Worm (Caenorhabditis elegans) whole organism, midembryonic: Measurements from ENCODE around the gene W03C9.1.

Experiments
- med-1 ChIP-seq: sonication (generic microtip); optimal IDR thresholded peaks from 2 replicates; lab custom pipeline; 2017; ENCODE audit warnings: missing genetic modification characterization, mild to moderate bottlenecking, missing compliant biosample characterization, antibody characterized with exemption, missing genetic modification reagents; ENCODE audit not compliant: insufficient read depth
- ref-1 ChIP-seq: fragments of 200-800 bp; sonication (Bioruptor generic); conservative IDR thresholded peaks from 2 replicates; pipeline ENCODE4 v1.3.6; 2022; ENCODE audit warnings: missing genetic modification reagents, missing genetic modification characterization, missing compliant biosample characterization

DNA sequence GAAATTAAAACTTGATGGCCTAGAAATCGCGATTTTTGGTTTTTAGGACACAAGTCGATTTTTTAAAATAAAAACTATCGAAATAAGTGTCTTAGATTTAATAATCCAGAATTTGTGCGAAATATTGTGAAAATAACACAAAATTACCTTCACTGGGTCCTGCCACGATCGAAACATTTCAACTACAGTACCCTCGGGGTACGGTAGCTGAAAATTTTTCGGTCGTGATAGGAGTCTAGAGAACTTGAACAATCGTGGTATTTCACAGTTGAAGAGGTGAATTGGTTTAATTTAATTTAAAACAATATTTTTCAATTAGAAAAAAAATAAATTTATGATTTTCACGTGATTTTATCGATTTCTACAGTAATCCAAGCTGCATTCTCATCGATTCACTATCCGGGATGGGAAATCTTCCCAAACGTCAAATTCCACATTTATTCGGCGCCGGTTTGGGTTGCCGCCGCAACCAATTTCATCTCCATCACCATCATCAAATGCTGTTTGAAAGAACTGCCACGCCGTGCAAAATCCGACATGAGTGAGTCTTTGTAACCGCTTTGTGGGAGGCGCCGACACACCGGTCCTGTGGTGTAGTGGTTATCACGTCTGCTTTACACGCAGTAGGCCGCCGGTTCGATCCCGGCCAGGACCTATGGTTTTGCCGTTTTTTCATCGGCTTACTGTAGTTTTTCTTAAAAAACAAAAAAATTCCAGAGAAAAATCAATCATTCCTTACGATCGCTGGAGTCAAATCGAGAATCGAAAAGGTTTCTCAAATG, 2.9 kb downstream of the W03C9.1 start:
- TF ChIP-seq med-1 (GFP tag; lab: Kevin White, UChicago) (no peak), ref-1 (GFP tag; lab: Robert Waterston, UW) (peak; percentile 60)
